Worm (Caenorhabditis elegans) whole organism, L1 larva: ENCODE data around the gene hsp-16.41.

Experiments used
- aha-1 ChIP-seq: fragments of 150-350 bp; optimal IDR thresholded peaks from 2 replicates; lab custom pipeline; 2014; ENCODE audit warnings: missing biosample characterization, missing genetic modification characterization
- aly-2 ChIP-seq: fragments of 150-350 bp; optimal IDR thresholded peaks from 2 replicates; lab custom pipeline; 2014; ENCODE audit warnings: missing biosample characterization, missing genetic modification characterization
- ama-1 ChIP-seq: fragments of 150-350 bp; optimal IDR thresholded peaks from 2 replicates; lab custom pipeline; 2014
- blmp-1 ChIP-seq: fragments of 150-350 bp; optimal IDR thresholded peaks from 2 replicates; lab custom pipeline; 2014; ENCODE audit warnings: missing biosample characterization, missing genetic modification characterization
- ceh-82 ChIP-seq, 3 experiments: fragments of 150-350 bp in 1 of 3; sonication (generic microtip) in 2 of 3; optimal IDR thresholded peaks; 2 replicates each; lab custom pipeline; 2014 to 2017; ENCODE audit warnings: missing biosample characterization in 3 of 3, missing genetic modification characterization in 3 of 3
- ces-1 ChIP-seq: fragments of 150-350 bp; optimal IDR thresholded peaks from 2 replicates; lab custom pipeline; 2014; ENCODE audit warnings: missing biosample characterization, missing genetic modification reagents, missing genetic modification characterization
- dpl-1 ChIP-seq, 3 experiments: fragments of 150-350 bp in 2 of 3; sonication (generic microtip) in 1 of 3; optimal IDR thresholded peaks; 2 replicates each; lab custom pipeline; 2014 to 2017; ENCODE audit warnings: missing biosample characterization in 3 of 3, missing genetic modification characterization in 3 of 3, missing genetic modification reagents in 3 of 3
- dsc-1 ChIP-seq: sonication (generic microtip); optimal IDR thresholded peaks from 2 replicates; lab custom pipeline; 2016; ENCODE audit warnings: mild to moderate bottlenecking, missing genetic modification characterization, missing compliant biosample characterization
- efl-1 ChIP-seq, 4 experiments: fragments of 150-350 bp; optimal IDR thresholded peaks in 3 of 4; peaks in 1 of 4; 1 replicate in 1 of 4; 2 replicates in 3 of 4; lab custom pipeline; 2014; ENCODE audit warnings: missing biosample characterization in 2 of 4, missing genetic modification characterization in 2 of 4, missing genetic modification reagents in 2 of 4
- egl-13 ChIP-seq: sonication (generic microtip); optimal IDR thresholded peaks from 2 replicates; lab custom pipeline; 2016; ENCODE audit warnings: missing genotype, missing genetic modification reagents, missing genetic modification characterization, missing compliant biosample characterization
- elt-2 ChIP-seq: sonication (generic microtip); optimal IDR thresholded peaks from 2 replicates; lab custom pipeline; 2016; ENCODE audit warnings: missing genetic modification characterization, mild to moderate bottlenecking, inconsistent platforms, missing compliant biosample characterization, missing genetic modification reagents
- elt-3 ChIP-seq, 6 experiments: fragments of 150-350 bp in 1 of 6; sonication (generic microtip); optimal IDR thresholded peaks; 2 replicates each; lab custom pipeline; 2017 to 2018; ENCODE audit warnings: missing biosample characterization in 6 of 6, missing genetic modification characterization in 6 of 6, inconsistent platforms in 1 of 6
- fkh-10 ChIP-seq: sonication (generic microtip); optimal IDR thresholded peaks from 2 replicates; lab custom pipeline; 2017; ENCODE audit warnings: missing biosample characterization, missing genetic modification reagents, missing genetic modification characterization
- fkh-8 ChIP-seq: sonication (generic microtip); optimal IDR thresholded peaks from 2 replicates; lab custom pipeline; 2016; ENCODE audit warnings: mild to moderate bottlenecking, missing genetic modification characterization, missing compliant biosample characterization
- grh-1 ChIP-seq: fragments of 200-800 bp; sonication (Bioruptor generic); IDR thresholded peaks from 2 replicates; pipeline ENCODE4 v1.3.6; 2022; ENCODE audit warnings: missing genetic modification reagents, missing genetic modification characterization, missing compliant biosample characterization
- hlh-4 ChIP-seq: sonication (generic microtip); optimal IDR thresholded peaks from 2 replicates; lab custom pipeline; 2016; ENCODE audit warnings: mild to moderate bottlenecking, missing genetic modification characterization, missing compliant biosample characterization
- irx-1 ChIP-seq: sonication (generic microtip); optimal IDR thresholded peaks from 2 replicates; lab custom pipeline; 2016; ENCODE audit warnings: missing genetic modification characterization, missing compliant biosample characterization
- isw-1 ChIP-seq: fragments of 200-800 bp; sonication (Bioruptor generic); IDR thresholded peaks from 2 replicates; pipeline ENCODE4 v1.3.6; 2022; ENCODE audit warnings: missing genetic modification characterization, missing compliant biosample characterization
- lin-13 ChIP-seq: fragments of 150-350 bp; optimal IDR thresholded peaks from 2 replicates; lab custom pipeline; 2014; ENCODE audit warnings: missing biosample characterization, missing genetic modification reagents, missing genetic modification characterization
- lin-14 ChIP-seq: fragments of 200-800 bp; sonication (Bioruptor generic); optimal IDR thresholded peaks from 2 replicates; lab custom pipeline; 2018; ENCODE audit warnings: mild to moderate bottlenecking, missing genetic modification characterization, moderate library complexity, missing compliant biosample characterization
- lin-35 ChIP-seq, 2 experiments: fragments of 150-350 bp; optimal IDR thresholded peaks; 2 replicates each; lab custom pipeline; 2014; ENCODE audit warnings: missing biosample characterization in 2 of 2, missing genetic modification characterization in 2 of 2, missing genetic modification reagents in 2 of 2
- lsy-2 ChIP-seq, 2 experiments: fragments of 150-350 bp; optimal IDR thresholded peaks; 2 replicates each; lab custom pipeline; 2014; ENCODE audit warnings: missing biosample characterization in 2 of 2, missing genetic modification characterization in 2 of 2
- mdl-1 ChIP-seq, 2 experiments: fragments of 150-350 bp; optimal IDR thresholded peaks; 2 replicates each; lab custom pipeline; 2014 to 2017; ENCODE audit warnings: missing biosample characterization in 2 of 2, missing genetic modification characterization in 2 of 2, inconsistent platforms in 1 of 2
- mef-2 ChIP-seq: fragments of 150-350 bp; optimal IDR thresholded peaks from 2 replicates; lab custom pipeline; 2014; ENCODE audit warnings: missing biosample characterization, missing genetic modification characterization
- mep-1 ChIP-seq: fragments of 150-350 bp; optimal IDR thresholded peaks from 2 replicates; lab custom pipeline; 2014; ENCODE audit warnings: missing biosample characterization, missing genetic modification characterization
- nhr-19 ChIP-seq: fragments of 200-800 bp; sonication (Bioruptor generic); conservative IDR thresholded peaks from 2 replicates; pipeline ENCODE4 v1.3.6; 2022; ENCODE audit warnings: missing genetic modification characterization, missing compliant biosample characterization
- nhr-20 ChIP-seq: sonication (generic microtip); optimal IDR thresholded peaks from 2 replicates; lab custom pipeline; 2016; ENCODE audit warnings: mild to moderate bottlenecking, missing genetic modification characterization, missing compliant biosample characterization
- nhr-47 ChIP-seq: sonication (generic microtip); optimal IDR thresholded peaks from 2 replicates; lab custom pipeline; 2016; ENCODE audit warnings: mild to moderate bottlenecking, missing genetic modification characterization, moderate library complexity, missing compliant biosample characterization
- nhr-71 ChIP-seq: sonication (generic microtip); optimal IDR thresholded peaks from 2 replicates; lab custom pipeline; 2016; ENCODE audit warnings: mild to moderate bottlenecking, missing genetic modification characterization, moderate library complexity, missing compliant biosample characterization
- nhr-85 ChIP-seq: sonication (generic microtip); peaks from one replicate; lab custom pipeline; 2016; ENCODE audit warnings: missing genetic modification characterization, inconsistent platforms, missing compliant biosample characterization
- nhr-90 ChIP-seq: sonication (generic microtip); optimal IDR thresholded peaks from 2 replicates; lab custom pipeline; 2016; ENCODE audit warnings: mild to moderate bottlenecking, missing genetic modification characterization, missing compliant biosample characterization; ENCODE audit not compliant: poor library complexity
- pax-3 ChIP-seq: fragments of 200-800 bp; sonication (Bioruptor generic); optimal IDR thresholded peaks from 2 replicates; lab custom pipeline; 2018; ENCODE audit warnings: mild to moderate bottlenecking, missing genetic modification characterization, moderate library complexity, missing compliant biosample characterization
- rnt-1 ChIP-seq: sonication (generic microtip); optimal IDR thresholded peaks from 2 replicates; lab custom pipeline; 2016; ENCODE audit warnings: mild to moderate bottlenecking, missing genetic modification characterization, moderate library complexity, missing compliant biosample characterization
- skn-1 ChIP-seq: fragments of 150-350 bp; optimal IDR thresholded peaks from 2 replicates; lab custom pipeline; 2014; ENCODE audit warnings: missing biosample characterization, missing genetic modification characterization
- snu-23 ChIP-seq: sonication (generic microtip); optimal IDR thresholded peaks from 2 replicates; lab custom pipeline; 2016; ENCODE audit warnings: missing genetic modification characterization, missing compliant biosample characterization
- sox-4 ChIP-seq: sonication (generic microtip); optimal IDR thresholded peaks from 2 replicates; lab custom pipeline; 2016; ENCODE audit warnings: missing genetic modification characterization, missing compliant biosample characterization
- swsn-7 ChIP-seq: sonication (generic microtip); optimal IDR thresholded peaks from 2 replicates; lab custom pipeline; 2016; ENCODE audit warnings: missing genetic modification characterization, missing compliant biosample characterization
- tbx-2 ChIP-seq: sonication (generic microtip); optimal IDR thresholded peaks from 2 replicates; lab custom pipeline; 2016; ENCODE audit warnings: missing genetic modification characterization, missing compliant biosample characterization
- unc-86 ChIP-seq: sonication (generic microtip); optimal IDR thresholded peaks from 2 replicates; lab custom pipeline; 2016; ENCODE audit warnings: missing genetic modification characterization, missing compliant biosample characterization
- vab-15 ChIP-seq: sonication (generic microtip); optimal IDR thresholded peaks from 2 replicates; lab custom pipeline; 2017; ENCODE audit warnings: missing genotype, mild to moderate bottlenecking, missing genetic modification characterization, missing compliant biosample characterization
- xbp-1 ChIP-seq: sonication (generic microtip); optimal IDR thresholded peaks from 2 replicates; lab custom pipeline; 2016; ENCODE audit warnings: missing genetic modification characterization, missing compliant biosample characterization
- zag-1 ChIP-seq: fragments of 150-350 bp; optimal IDR thresholded peaks from 2 replicates; lab custom pipeline; 2014; ENCODE audit warnings: missing biosample characterization, missing genetic modification characterization
- ztf-11 ChIP-seq, 2 experiments: sonication (generic microtip); optimal IDR thresholded peaks; 2 replicates each; lab custom pipeline; 2016 to 2017; ENCODE audit warnings: missing genetic modification characterization in 2 of 2, missing biosample characterization in 1 of 2, missing compliant biosample characterization in 1 of 2
- ztf-4 ChIP-seq: fragments of 150-350 bp; optimal IDR thresholded peaks from 2 replicates; lab custom pipeline; 2014; ENCODE audit warnings: missing biosample characterization, missing genetic modification characterization

The hsp-16.41 gene

DNA sequence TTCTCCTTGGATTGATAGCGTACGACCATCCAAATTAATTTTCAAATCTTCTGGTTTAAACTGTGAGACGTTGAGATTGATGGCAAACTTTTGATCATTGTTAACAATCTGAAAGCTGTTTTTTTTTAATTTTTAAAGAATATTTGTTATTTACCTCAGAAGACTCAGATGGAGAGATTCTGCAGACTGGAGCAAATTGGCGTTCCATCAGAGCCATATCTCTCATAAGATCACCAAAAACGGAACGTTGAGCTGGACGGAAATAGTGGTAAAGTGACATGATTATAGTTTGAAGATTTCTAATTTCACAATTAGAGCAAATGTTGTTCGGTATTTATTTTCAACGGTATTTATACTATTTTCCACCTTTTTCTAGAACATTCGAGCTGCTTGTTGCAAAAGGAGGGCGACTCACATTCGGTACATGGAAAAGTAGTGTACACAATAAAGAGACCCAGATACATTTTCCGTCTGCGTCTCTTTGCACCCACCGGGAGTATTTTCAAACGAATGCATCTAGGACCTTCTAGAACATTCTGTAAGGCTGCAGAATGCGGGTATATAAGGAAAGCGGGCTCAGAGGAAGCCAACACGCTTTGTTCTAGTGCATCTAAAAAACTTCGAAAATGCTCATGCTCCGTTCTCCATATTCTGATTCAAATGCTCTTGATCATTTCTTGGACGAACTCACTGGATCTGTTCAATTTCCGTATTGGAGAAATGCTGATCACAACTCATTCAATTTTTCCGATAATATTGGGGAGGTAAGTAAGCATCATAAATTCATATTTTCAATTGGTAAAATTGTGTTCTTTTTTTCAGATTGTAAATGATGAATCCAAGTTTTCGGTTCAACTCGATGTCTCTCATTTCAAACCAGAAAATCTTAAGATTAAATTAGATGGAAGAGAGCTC, at the start of gene hsp-16.41, which contains the start of gene hsp-16.2:
TSS of gene hsp-16.41 (plus strand) at position 534 of the 915 bp plus-strand sequence.
TSS of gene hsp-16.2 (minus strand) at position 313 of the 915 bp plus-strand sequence.
- TF ChIP-seq nhr-47, result peak; percentile 60
- peak; percentile 80 for TF ChIP-seq swsn-7
- TF ChIP-seq lin-14, result peak; percentile 94
- peak in 1 of 6 experiments; percentile 2 for TF ChIP-seq elt-3 (tag; optimal IDR thresholded peaks at IDR 0.05; lab: Kevin White, UChicago)
- TF ChIP-seq pax-3 (tag; lab: Kevin White, UChicago), result peak; percentile 42
- TF ChIP-seq ceh-82 (tag; optimal IDR thresholded peaks at IDR 0.05; lab: Kevin White, UChicago), result peak in 1 of 3 experiments; percentile 46
- no peak for TF ChIP-seq vab-15 (tag; lab: Kevin White, UChicago)
- TF ChIP-seq dpl-1 (GFP tag; optimal IDR thresholded peaks at IDR 0.05; lab: Kevin White, UChicago), result peak in 2 of 3 experiments; percentile 30 to 50
- TF ChIP-seq lin-35 (GFP tag; optimal IDR thresholded peaks at IDR 0.05; lab: Kevin White, UChicago), result peak; percentile 32 to 57
- peak; percentile 32 for TF ChIP-seq xbp-1 (tag; lab: Kevin White, UChicago)
- TF ChIP-seq unc-86 (tag; lab: Kevin White, UChicago), result peak; percentile 67
- TF ChIP-seq zag-1 (tag; lab: Kevin White, UChicago), result no peak
- peak; percentile 13 for TF ChIP-seq aha-1
- peak; percentile 52 to 75 for TF ChIP-seq efl-1 (optimal IDR thresholded peaks at IDR 0.05; lab: Kevin White, UChicago)
- peak; percentile 45 to 89 for TF ChIP-seq efl-1 (GFP tag; optimal IDR thresholded peaks at IDR 0.05 in 1 of 2; lab: Kevin White, UChicago)
- peak; percentile 10 for TF ChIP-seq tbx-2 (tag; lab: Kevin White, UChicago)
- peak; percentile 80 for TF ChIP-seq snu-23 (GFP tag; lab: Kevin White, UChicago)
- no peak for TF ChIP-seq grh-1
- no peak for TF ChIP-seq ces-1 (GFP tag; lab: Kevin White, UChicago)
- TF ChIP-seq isw-1 (GFP tag; lab: Robert Waterston, UW), result 0 out of 2 replicates have a peak, but pooled peaks have one; percentile 20
- TF ChIP-seq nhr-71 (tag; lab: Kevin White, UChicago), result peak; percentile 79
- no peak for TF ChIP-seq aly-2
- TF ChIP-seq ztf-4 (tag; lab: Kevin White, UChicago), result peak; percentile 13
- TF ChIP-seq rnt-1 (tag; lab: Kevin White, UChicago), result peak; percentile 29
- peak; percentile 45 for TF ChIP-seq nhr-85 (tag; lab: Kevin White, UChicago)
- peak; percentile 63 for TF ChIP-seq mef-2 (tag; lab: Kevin White, UChicago)
- peak; percentile 34 for TF ChIP-seq elt-2 (tag; lab: Kevin White, UChicago)
- TF ChIP-seq blmp-1 (tag; lab: Kevin White, UChicago), result peak; percentile 11
- TF ChIP-seq hlh-4 (tag; lab: Kevin White, UChicago), result no peak
- TF ChIP-seq ztf-11 (tag; optimal IDR thresholded peaks at IDR 0.05; lab: Kevin White, UChicago), result peak in 1 of 2 experiments; percentile 48
- TF ChIP-seq skn-1 (tag; lab: Kevin White, UChicago), result peak; percentile 31
- TF ChIP-seq dsc-1 (tag; lab: Kevin White, UChicago), result peak; percentile 47
- peak; percentile 88 for TF ChIP-seq ama-1 (lab: Kevin White, UChicago)
- no peak for TF ChIP-seq fkh-10 (GFP tag; lab: Kevin White, UChicago)
- TF ChIP-seq nhr-90, result peak; percentile 48
- TF ChIP-seq sox-4 (tag; lab: Kevin White, UChicago), result peak; percentile 24
- TF ChIP-seq mdl-1 (tag; optimal IDR thresholded peaks at IDR 0.05; lab: Kevin White, UChicago), result peak in 1 of 2 experiments; percentile 52
- TF ChIP-seq lsy-2 (tag; optimal IDR thresholded peaks at IDR 0.05; lab: Kevin White, UChicago), result peak in 1 of 2 experiments; percentile 39
- TF ChIP-seq irx-1 (tag; lab: Kevin White, UChicago), result no peak
- TF ChIP-seq fkh-8, result peak; percentile 92
- TF ChIP-seq egl-13 (tag; lab: Kevin White, UChicago), result peak; percentile 82
- peak; percentile 55 for TF ChIP-seq nhr-19 (GFP tag; lab: Robert Waterston, UW)
- peak; percentile 56 for TF ChIP-seq mep-1 (tag; lab: Kevin White, UChicago)
- no peak for TF ChIP-seq lin-13 (GFP tag; lab: Kevin White, UChicago)
- peak; percentile 73 for TF ChIP-seq nhr-20
